Fruit fly (Drosophila melanogaster): ENCODE results near the gene CG32706.

CG32706 gene

dm6 chrX:9093062-9093461 is 6.1 kb downstream of the CG32706 start:
- no peak for TF ChIP-seq noc (tag; optimal IDR thresholded peaks at IDR 0.05)

dm6 chrX:9093912-9094311 is 7.0 kb downstream of the CG32706 start:
- no peak for TF ChIP-seq noc (tag; optimal IDR thresholded peaks at IDR 0.05)

- TF ChIP-seq noc (tag; optimal IDR thresholded peaks at IDR 0.05), result no peak
Measured at dm6 chrX:9102125-9102524, 15.2 kb downstream of the CG32706 start.

- no peak for TF ChIP-seq noc (tag; optimal IDR thresholded peaks at IDR 0.05)
Measured at dm6 chrX:9103308-9104185, 16.6 kb downstream of the CG32706 start, which contains the start of gene CG7766. TSS of gene CG7766 (minus strand) at chrX:9103739.

- no peak for TF ChIP-seq noc (tag; optimal IDR thresholded peaks at IDR 0.05)
Measured at dm6 chrX:9106212-9106774, 19.4 kb downstream of the CG32706 start, which contains the start of gene Bx42. TSS of gene Bx42 (minus strand) at chrX:9106604.

dm6 chrX:9106775-9107283 is 19.9 kb downstream of the CG32706 start, which contains the start of gene Arfrp1:
TSS of gene Arfrp1 (plus strand) at chrX:9107069.
- TF ChIP-seq noc (tag; optimal IDR thresholded peaks at IDR 0.05), result no peak

dm6 chrX:9108387-9108786 is 21.5 kb downstream of the CG32706 start, which contains the start of gene AP-1gamma:
TSS of gene AP-1gamma (plus strand) at chrX:9108691.
- TF ChIP-seq noc (tag; optimal IDR thresholded peaks at IDR 0.05), result no peak

- TF ChIP-seq noc (tag; optimal IDR thresholded peaks at IDR 0.05), result no peak
Measured at dm6 chrX:9109072-9109844, 22.3 kb downstream of the CG32706 start.

- no peak for TF ChIP-seq noc (tag; optimal IDR thresholded peaks at IDR 0.05)
Measured at dm6 chrX:9110155-9110909, 23.4 kb downstream of the CG32706 start.

- TF ChIP-seq noc (tag; optimal IDR thresholded peaks at IDR 0.05), result no peak
Measured at dm6 chrX:9117831-9118230, 30.9 kb downstream of the CG32706 start.

dm6 chrX:9118961-9119633 is 32.2 kb downstream of the CG32706 start:
- no peak for TF ChIP-seq noc (tag; optimal IDR thresholded peaks at IDR 0.05)

- no peak for TF ChIP-seq noc (tag; optimal IDR thresholded peaks at IDR 0.05)
Measured at dm6 chrX:9119671-9120364, 32.9 kb downstream of the CG32706 start.

- no peak for TF ChIP-seq noc (tag; optimal IDR thresholded peaks at IDR 0.05)
Measured at dm6 chrX:9120828-9121754, 34.2 kb downstream of the CG32706 start.
